Worm (Caenorhabditis elegans): ENCODE results near the gene rpb-6.

DNA sequence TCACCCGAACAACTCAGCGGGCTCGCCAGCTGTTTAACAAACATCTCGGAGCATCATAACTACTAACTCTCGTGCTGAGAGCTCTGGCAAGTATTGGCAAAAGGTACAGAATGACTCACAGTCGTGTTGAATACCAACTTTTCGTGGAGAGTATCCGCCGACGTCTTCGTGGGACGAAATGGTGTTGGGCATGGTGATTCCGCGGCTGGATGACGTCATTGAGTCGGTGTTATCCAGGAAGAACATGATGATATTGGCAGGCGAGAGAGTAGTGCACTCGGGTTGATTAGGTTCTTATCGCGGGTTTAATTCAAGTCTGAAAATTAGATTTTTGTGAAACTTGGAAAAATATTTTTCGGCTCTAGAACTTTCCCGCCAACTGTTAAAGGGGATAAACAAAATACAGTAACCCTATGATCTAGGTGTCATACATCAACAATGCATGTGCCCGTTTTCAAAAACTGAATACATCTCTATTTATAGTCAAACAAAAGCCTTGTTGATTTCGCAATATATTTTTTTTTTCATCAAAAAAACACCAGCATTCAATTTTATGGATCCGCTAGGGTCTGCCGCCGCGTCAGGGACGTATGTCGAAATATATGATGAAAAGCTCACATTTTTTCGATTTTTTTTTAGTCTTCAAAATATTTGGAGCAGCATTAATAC, 25.7 kb upstream of the rpb-6 start:
- no peak for TF ChIP-seq sptf-2 (GFP tag; optimal IDR thresholded peaks at IDR 0.05)
- TF ChIP-seq lin-26 (GFP tag; IDR thresholded peaks at IDR 0.05) = no peak
- no peak for TF ChIP-seq lag-1 (GFP tag; IDR thresholded peaks at IDR 0.05)
- TF ChIP-seq lir-1 (GFP tag; conservative IDR thresholded peaks at IDR 0.05) = no peak
- TF ChIP-seq repo-1 (tag; optimal IDR thresholded peaks at IDR 0.05) = peak; percentile 49

All from whole organism, young adult.